Fruit fly (Drosophila melanogaster) whole organism, embryonic: ENCODE results near the gene CG34163.

Experiments
- Ada2b ChIP-seq: fragments of 200-800 bp; sonication (Bioruptor generic); IDR thresholded peaks from 2 replicates; pipeline ENCODE4 v1.3.6; 2022; ENCODE audit warnings: missing biosample characterization, missing genetic modification characterization
- Atf-2 ChIP-seq: fragments of 200-800 bp; sonication (Bioruptor generic); optimal IDR thresholded peaks from 2 replicates; lab custom pipeline; 2016; ENCODE audit warnings: missing biosample characterization, missing genetic modification characterization
- CG11723 ChIP-seq: fragments of 200-800 bp; sonication (Bioruptor generic); optimal IDR thresholded peaks from 2 replicates; lab custom pipeline; 2017; ENCODE audit warnings: missing biosample characterization, mild to moderate bottlenecking, missing genetic modification characterization
- CG1233 ChIP-seq: fragments of 200-800 bp; sonication (Bioruptor generic); optimal IDR thresholded peaks from 4 replicates; lab custom pipeline; 2018; ENCODE audit warnings: missing biosample characterization, mild to moderate bottlenecking, missing genetic modification characterization
- CG15011 ChIP-seq: fragments of 200-800 bp; sonication (Bioruptor generic); optimal IDR thresholded peaks from 3 replicates; lab custom pipeline; 2018; ENCODE audit warnings: missing biosample characterization, mild to moderate bottlenecking, missing genetic modification characterization
- CG15073 ChIP-seq: fragments of 200-800 bp; sonication (Bioruptor generic); optimal IDR thresholded peaks from 2 replicates; lab custom pipeline; 2016; ENCODE audit warnings: missing biosample characterization, missing genetic modification characterization
- CG4424 ChIP-seq: fragments of 200-800 bp; sonication (Bioruptor generic); optimal IDR thresholded peaks from 3 replicates; lab custom pipeline; 2016; ENCODE audit warnings: missing biosample characterization, missing genetic modification characterization
- CG7987 ChIP-seq: fragments of 200-800 bp; sonication (Bioruptor generic); optimal IDR thresholded peaks from 2 replicates; lab custom pipeline; 2018; ENCODE audit warnings: missing biosample characterization, mild to moderate bottlenecking, missing genetic modification characterization, moderate library complexity
- CG8478 ChIP-seq: fragments of >200 bp; optimal IDR thresholded peaks from 2 replicates; lab custom pipeline; 2018
- HLHmδ ChIP-seq: fragments of 200-800 bp; sonication (Bioruptor generic); optimal IDR thresholded peaks from 2 replicates; lab custom pipeline; 2018; ENCODE audit warnings: missing biosample characterization, mild to moderate bottlenecking, missing genetic modification characterization, moderate library complexity
- Lpt ChIP-seq: fragments of >200 bp; optimal IDR thresholded peaks from 2 replicates; lab custom pipeline; 2018; ENCODE audit warnings: missing biosample characterization, missing genetic modification characterization
- Poxn ChIP-seq: fragments of 200-800 bp; sonication (Bioruptor generic); IDR thresholded peaks from 2 replicates; pipeline ENCODE4 v1.3.6; 2022; ENCODE audit warnings: missing biosample characterization, missing genetic modification characterization
- sd ChIP-seq: fragments of 200-800 bp; sonication (Bioruptor generic); optimal IDR thresholded peaks from 3 replicates; lab custom pipeline; 2018; ENCODE audit warnings: missing biosample characterization, mild to moderate bottlenecking, missing genetic modification characterization, moderate library complexity
- unc-4 ChIP-seq: fragments of 200-800 bp; sonication (Bioruptor generic); IDR thresholded peaks from 2 replicates; pipeline ENCODE4 v1.3.6; 2022; ENCODE audit warnings: missing biosample characterization, missing genetic modification characterization; ENCODE audit not compliant: partially characterized antibody

DNA sequence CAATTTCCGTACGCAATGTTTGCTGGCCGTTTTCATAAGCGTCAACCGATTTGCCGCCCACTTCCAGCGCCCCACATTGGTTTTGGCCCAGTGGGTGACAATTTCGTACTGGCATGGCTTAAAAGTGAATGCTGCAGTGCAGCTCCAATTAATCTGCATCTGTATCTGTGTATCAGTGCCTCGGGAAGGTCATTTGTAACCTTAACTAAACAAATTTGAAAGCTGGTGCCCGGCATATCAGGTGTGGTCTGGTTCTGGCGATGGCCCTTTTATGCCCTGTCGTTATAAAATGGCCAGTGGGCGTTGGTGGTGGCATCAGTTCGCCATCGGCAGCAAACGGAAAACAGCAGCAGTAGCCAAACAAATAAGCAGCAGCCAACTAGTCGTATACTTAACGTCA lies 44.2 kb upstream of the CG34163 start, which contains the start of gene Crys:
- no peak for TF ChIP-seq sd (tag; lab: Kevin White, UChicago)
- no peak for TF ChIP-seq CG4424
- TF ChIP-seq CG15011 (GFP tag; lab: Kevin White, UChicago) = no peak
- TF ChIP-seq CG7987 (GFP tag; lab: Kevin White, UChicago) = no peak
- no peak for TF ChIP-seq CG8478 (lab: Kevin White, UChicago)
- TF ChIP-seq Lpt (GFP tag; lab: Kevin White, UChicago) = no peak
- TF ChIP-seq HLHmδ = no peak
- no peak for TF ChIP-seq CG11723 (GFP tag; lab: Kevin White, UChicago)
- no peak for TF ChIP-seq Ada2b (GFP tag; lab: Robert Waterston, UW)
- TF ChIP-seq Poxn (GFP tag; lab: Robert Waterston, UW) = no peak
- TF ChIP-seq Atf-2 = no peak
- TF ChIP-seq CG15073 (GFP tag; lab: Kevin White, UChicago) = no peak
- no peak for TF ChIP-seq unc-4 (GFP tag; lab: Robert Waterston, UW)
- TF ChIP-seq CG1233 (GFP tag; lab: Kevin White, UChicago) = no peak
